Worm (Caenorhabditis elegans) whole organism, L4 larva: Measurements from ENCODE around the gene B0244.4.

ENCODE experiments used
- F37D6.2 ChIP-seq: sonication (generic microtip); optimal IDR thresholded peaks from 2 replicates; lab custom pipeline; 2016; ENCODE audit warnings: mild to moderate bottlenecking, missing genetic modification characterization, missing compliant biosample characterization
- R02D3.7 ChIP-seq: fragments of 150-350 bp; sonication (generic microtip); optimal IDR thresholded peaks from 3 replicates; lab custom pipeline; 2014; ENCODE audit warnings: missing biosample characterization, missing genetic modification characterization
- T20F7.1 ChIP-seq: fragments of 200-800 bp; sonication (Bioruptor generic); optimal IDR thresholded peaks from 2 replicates; lab custom pipeline; 2018; ENCODE audit warnings: mild to moderate bottlenecking, missing genetic modification characterization, missing compliant biosample characterization
- T26A8.4 ChIP-seq: fragments of 200-800 bp; sonication (Bioruptor generic); IDR thresholded peaks from 2 replicates; pipeline ENCODE4 v1.3.6; 2022; ENCODE audit warnings: missing genetic modification characterization, missing compliant biosample characterization
- Y48G9A.11 ChIP-seq: fragments of 200-800 bp; sonication (Bioruptor generic); IDR thresholded peaks from 2 replicates; pipeline ENCODE4 v1.3.6; 2022; ENCODE audit warnings: missing genetic modification reagents, missing genetic modification characterization, missing compliant biosample characterization
- ZK337.2 ChIP-seq: fragments of 200-800 bp; sonication (Bioruptor generic); IDR thresholded peaks from 2 replicates; pipeline ENCODE4 v1.3.6; 2022; ENCODE audit warnings: missing genetic modification reagents, missing genetic modification characterization, missing compliant biosample characterization
- ZK546.5 ChIP-seq, 2 experiments: sonication (generic microtip); optimal IDR thresholded peaks; 2 replicates each; lab custom pipeline; 2017; ENCODE audit warnings: missing biosample characterization in 2 of 2, missing genetic modification characterization in 2 of 2
- aha-1 ChIP-seq: fragments of 150-350 bp; peaks from one replicate; lab custom pipeline; 2014; ENCODE audit warnings: missing biosample characterization, missing genetic modification characterization
- arid-1 ChIP-seq: fragments of 200-800 bp; sonication (Bioruptor generic); conservative IDR thresholded peaks from 2 replicates; pipeline ENCODE4 v1.3.6; 2022; ENCODE audit warnings: missing genetic modification reagents, missing genetic modification characterization, missing compliant biosample characterization
- ceh-20 ChIP-seq: fragments of 200-800 bp; sonication (Bioruptor generic); IDR thresholded peaks from 2 replicates; pipeline ENCODE4 v1.3.6; 2022; ENCODE audit warnings: missing genetic modification reagents, missing genetic modification characterization, missing compliant biosample characterization
- ceh-28 ChIP-seq: fragments of 150-350 bp; optimal IDR thresholded peaks from 2 replicates; lab custom pipeline; 2014; ENCODE audit warnings: missing biosample characterization, missing genetic modification reagents, missing genetic modification characterization
- ceh-44 ChIP-seq: fragments of 200-800 bp; sonication (Bioruptor generic); IDR thresholded peaks from 2 replicates; pipeline ENCODE4 v1.3.6; 2022; ENCODE audit warnings: missing genetic modification reagents, missing genetic modification characterization, missing compliant biosample characterization
- ceh-82 ChIP-seq: sonication (generic microtip); optimal IDR thresholded peaks from 2 replicates; lab custom pipeline; 2017; ENCODE audit warnings: missing biosample characterization, missing genetic modification characterization
- dmd-6 ChIP-seq: fragments of 200-800 bp; sonication (Bioruptor generic); IDR thresholded peaks from 2 replicates; pipeline ENCODE4 v1.3.6; 2022; ENCODE audit warnings: missing genetic modification reagents, missing genetic modification characterization, missing compliant biosample characterization
- dmd-8 ChIP-seq: fragments of 200-800 bp; sonication (Bioruptor generic); IDR thresholded peaks from 2 replicates; pipeline ENCODE4 v1.3.6; 2022; ENCODE audit warnings: missing genetic modification characterization, missing compliant biosample characterization
- dpl-1 ChIP-seq: fragments of 150-350 bp; optimal IDR thresholded peaks from 2 replicates; lab custom pipeline; 2014; ENCODE audit warnings: missing biosample characterization, missing genetic modification reagents, missing genetic modification characterization
- egl-27 ChIP-seq: sonication (generic microtip); optimal IDR thresholded peaks from 3 replicates; lab custom pipeline; 2017; ENCODE audit warnings: missing biosample characterization, missing genetic modification reagents, missing genetic modification characterization
- egl-43 ChIP-seq: fragments of 200-800 bp; sonication (Bioruptor generic); IDR thresholded peaks from 2 replicates; pipeline ENCODE4 v1.3.6; 2022; ENCODE audit warnings: missing genetic modification reagents, missing genetic modification characterization, missing compliant biosample characterization
- fkh-10 ChIP-seq: fragments of 150-350 bp; optimal IDR thresholded peaks from 2 replicates; lab custom pipeline; 2014; ENCODE audit warnings: missing biosample characterization, missing genetic modification reagents, missing genetic modification characterization
- hif-1 ChIP-seq, 2 experiments: sonication (generic microtip); optimal IDR thresholded peaks; 2 replicates each; lab custom pipeline; 2016 to 2017; ENCODE audit warnings: missing compliant biosample characterization in 2 of 2, missing genetic modification characterization in 2 of 2, missing genetic modification reagents in 2 of 2, missing genotype in 2 of 2, mild to moderate bottlenecking in 1 of 2
- hlh-11 ChIP-seq: fragments of 200-800 bp; sonication (Bioruptor generic); optimal IDR thresholded peaks from 2 replicates; lab custom pipeline; 2018; ENCODE audit warnings: mild to moderate bottlenecking, missing genetic modification characterization, missing compliant biosample characterization
- hmg-1.1 ChIP-seq: fragments of 200-800 bp; sonication (Bioruptor generic); IDR thresholded peaks from 2 replicates; pipeline ENCODE4 v1.3.6; 2022; ENCODE audit warnings: missing genetic modification reagents, missing genetic modification characterization, missing compliant biosample characterization
- lin-1 ChIP-seq: fragments of 200-800 bp; sonication (Bioruptor generic); IDR thresholded peaks from 2 replicates; pipeline ENCODE4 v1.3.6; 2022; ENCODE audit warnings: missing genetic modification reagents, missing genetic modification characterization, missing compliant biosample characterization
- lin-29 ChIP-seq: fragments of 200-800 bp; sonication (Bioruptor generic); IDR thresholded peaks from 2 replicates; pipeline ENCODE4 v1.3.6; 2022; ENCODE audit warnings: missing genetic modification reagents, missing genetic modification characterization, missing compliant biosample characterization
- lin-38 ChIP-seq: fragments of 200-800 bp; sonication (Bioruptor generic); IDR thresholded peaks from 2 replicates; pipeline ENCODE4 v1.3.6; 2022; ENCODE audit warnings: missing genetic modification reagents, missing genetic modification characterization, missing compliant biosample characterization
- mep-1 ChIP-seq: fragments of 150-350 bp; sonication (generic microtip); optimal IDR thresholded peaks from 3 replicates; lab custom pipeline; 2014; ENCODE audit warnings: missing biosample characterization, missing genetic modification characterization
- mes-2 ChIP-seq: sonication (generic microtip); optimal IDR thresholded peaks from 2 replicates; lab custom pipeline; 2016; ENCODE audit warnings: missing genotype, mild to moderate bottlenecking, missing genetic modification characterization, missing compliant biosample characterization; ENCODE audit not compliant: poor library complexity, severe bottlenecking
- nhr-102 ChIP-seq: sonication (generic microtip); optimal IDR thresholded peaks from 2 replicates; lab custom pipeline; 2016; ENCODE audit warnings: mild to moderate bottlenecking, missing genetic modification characterization, moderate library complexity, missing compliant biosample characterization
- nhr-11 ChIP-seq: fragments of 150-350 bp; optimal IDR thresholded peaks from 2 replicates; lab custom pipeline; 2014; ENCODE audit warnings: missing biosample characterization, missing genetic modification characterization
- nhr-28 ChIP-seq: fragments of 150-350 bp; optimal IDR thresholded peaks from 2 replicates; lab custom pipeline; 2014; ENCODE audit warnings: missing biosample characterization, missing genetic modification characterization
- nhr-42 ChIP-seq: fragments of 200-800 bp; sonication (Bioruptor generic); IDR thresholded peaks from 2 replicates; pipeline ENCODE4 v1.3.6; 2022; ENCODE audit warnings: missing genetic modification characterization, missing compliant biosample characterization
- nhr-48 ChIP-seq: sonication (generic microtip); optimal IDR thresholded peaks from 2 replicates; lab custom pipeline; 2016; ENCODE audit warnings: mild to moderate bottlenecking, missing genetic modification characterization, missing compliant biosample characterization
- pqm-1 ChIP-seq: sonication (generic microtip); optimal IDR thresholded peaks from 2 replicates; lab custom pipeline; 2017; ENCODE audit warnings: missing biosample characterization, missing genetic modification characterization
- saeg-2 ChIP-seq: fragments of 200-800 bp; sonication (Bioruptor generic); IDR thresholded peaks from 2 replicates; pipeline ENCODE4 v1.3.6; 2022; ENCODE audit warnings: missing genetic modification reagents, missing genetic modification characterization, missing compliant biosample characterization
- sdz-12 ChIP-seq: fragments of 200-800 bp; sonication (Bioruptor generic); optimal IDR thresholded peaks from 2 replicates; lab custom pipeline; 2018; ENCODE audit warnings: mild to moderate bottlenecking, missing genetic modification characterization, missing compliant biosample characterization
- skn-1 ChIP-seq: fragments of 150-350 bp; optimal IDR thresholded peaks from 2 replicates; lab custom pipeline; 2014; ENCODE audit warnings: missing biosample characterization, missing genetic modification characterization
- snpc-1.2 ChIP-seq: fragments of 200-800 bp; sonication (Bioruptor generic); IDR thresholded peaks from 2 replicates; pipeline ENCODE4 v1.3.6; 2022; ENCODE audit warnings: missing genetic modification reagents, missing genetic modification characterization, missing compliant biosample characterization
- unc-130 ChIP-seq: sonication (generic microtip); optimal IDR thresholded peaks from 2 replicates; lab custom pipeline; 2016; ENCODE audit warnings: missing genetic modification reagents, missing genetic modification characterization, missing compliant biosample characterization
- unc-39 ChIP-seq: sonication (generic microtip); optimal IDR thresholded peaks from 2 replicates; lab custom pipeline; 2017; ENCODE audit warnings: missing biosample characterization, missing genetic modification characterization
- vab-7 ChIP-seq: fragments of 200-800 bp; sonication (Bioruptor generic); IDR thresholded peaks from 2 replicates; pipeline ENCODE4 v1.3.6; 2022; ENCODE audit warnings: missing genetic modification reagents, missing genetic modification characterization, missing compliant biosample characterization
- zfp-3 ChIP-seq: fragments of 200-800 bp; sonication (Bioruptor generic); conservative IDR thresholded peaks from 2 replicates; pipeline ENCODE4 v1.3.6; 2022; ENCODE audit warnings: missing genetic modification reagents, missing genetic modification characterization, missing compliant biosample characterization
- zip-11 ChIP-seq: fragments of 200-800 bp; sonication (Bioruptor generic); IDR thresholded peaks from 2 replicates; pipeline ENCODE4 v1.3.6; 2022; ENCODE audit warnings: missing genetic modification characterization, missing compliant biosample characterization
- zip-2 ChIP-seq: fragments of 150-350 bp; optimal IDR thresholded peaks from 2 replicates; lab custom pipeline; 2014; ENCODE audit warnings: missing biosample characterization, missing genetic modification characterization
- ztf-11 ChIP-seq: fragments of 150-350 bp; optimal IDR thresholded peaks from 2 replicates; lab custom pipeline; 2014; ENCODE audit warnings: missing biosample characterization, missing genetic modification characterization
- ztf-7 ChIP-seq: fragments of 150-350 bp; optimal IDR thresholded peaks from 2 replicates; lab custom pipeline; 2014; ENCODE audit warnings: missing biosample characterization, missing genetic modification characterization

B0244.4 gene

DNA sequence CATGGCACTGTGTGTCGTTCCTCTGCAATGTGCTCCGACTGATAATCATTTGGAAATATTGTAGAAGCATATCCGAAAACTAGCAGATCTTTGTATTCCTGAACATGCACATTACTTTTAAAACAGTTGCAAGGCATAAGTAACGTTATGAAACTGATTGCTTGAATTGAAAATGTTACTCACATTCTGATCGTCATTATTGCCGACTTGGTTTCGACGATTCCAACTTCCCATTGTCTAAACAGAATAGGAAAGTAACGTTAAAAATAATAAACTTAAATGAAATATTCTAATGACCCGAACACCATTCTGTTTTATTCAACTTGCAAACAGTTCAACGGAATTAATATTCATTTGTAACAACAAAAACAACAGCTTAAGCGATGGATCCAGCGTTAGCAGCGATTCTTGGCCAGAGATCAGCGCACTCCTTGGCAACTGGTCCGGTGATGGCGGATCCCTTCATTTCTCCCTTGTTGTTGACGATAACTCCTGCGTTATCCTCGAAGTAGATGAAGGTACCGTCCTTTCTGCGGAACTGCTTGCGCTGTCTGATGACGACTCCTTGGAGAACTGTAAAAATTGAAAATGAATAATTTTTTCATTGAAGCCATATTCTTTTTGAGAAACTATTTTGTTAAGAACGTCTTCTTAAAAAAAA lies 41.9 kb upstream of the B0244.4 start, which contains the start of gene swp-1 (continued):
- TF ChIP-seq lin-38 (GFP tag; lab: Robert Waterston, UW), result peak; percentile 48
- TF ChIP-seq nhr-48 (tag; lab: Kevin White, UChicago), result no peak
- no peak for TF ChIP-seq zip-11 (GFP tag; lab: Robert Waterston, UW)
- no peak for TF ChIP-seq nhr-102 (tag; lab: Kevin White, UChicago)
- 0 out of 2 replicates have a peak, but pooled peaks have one; percentile 19 for TF ChIP-seq dmd-8 (GFP tag; lab: Robert Waterston, UW)
- no peak for TF ChIP-seq egl-27 (tag; lab: Kevin White, UChicago)
- TF ChIP-seq lin-1 (GFP tag; lab: Robert Waterston, UW), result no peak
- no peak for TF ChIP-seq egl-43 (GFP tag; lab: Robert Waterston, UW)
- 0 out of 2 replicates have a peak, but pooled peaks have one; percentile 12 for TF ChIP-seq zfp-3 (GFP tag; lab: Robert Waterston, UW)
- no peak for TF ChIP-seq T26A8.4 (GFP tag; lab: Robert Waterston, UW)
- TF ChIP-seq unc-39 (tag; lab: Kevin White, UChicago), result no peak
- no peak for TF ChIP-seq mep-1 (tag; lab: Kevin White, UChicago)
- peak; percentile 48; the same call in 1 of the 2 replicates for TF ChIP-seq snpc-1.2 (GFP tag; lab: Robert Waterston, UW)
- no peak for TF ChIP-seq ceh-20 (GFP tag; lab: Robert Waterston, UW)
- no peak for TF ChIP-seq nhr-42 (GFP tag; lab: Robert Waterston, UW)
- TF ChIP-seq ceh-82 (tag; lab: Kevin White, UChicago), result no peak
- TF ChIP-seq R02D3.7 (tag; lab: Kevin White, UChicago), result peak; percentile 20
- no peak for TF ChIP-seq sdz-12 (GFP tag; lab: Kevin White, UChicago)
- no peak for TF ChIP-seq ZK337.2 (GFP tag; lab: Robert Waterston, UW)
- TF ChIP-seq aha-1 (tag; lab: Kevin White, UChicago), result peak; percentile 59
- no peak for TF ChIP-seq dmd-6 (GFP tag; lab: Robert Waterston, UW)
- peak; percentile 33; the same call in 1 of the 2 replicates for TF ChIP-seq Y48G9A.11
- TF ChIP-seq arid-1 (GFP tag; lab: Robert Waterston, UW), result peak; percentile 70
- no peak for TF ChIP-seq ztf-7 (tag; lab: Kevin White, UChicago)

DNA sequence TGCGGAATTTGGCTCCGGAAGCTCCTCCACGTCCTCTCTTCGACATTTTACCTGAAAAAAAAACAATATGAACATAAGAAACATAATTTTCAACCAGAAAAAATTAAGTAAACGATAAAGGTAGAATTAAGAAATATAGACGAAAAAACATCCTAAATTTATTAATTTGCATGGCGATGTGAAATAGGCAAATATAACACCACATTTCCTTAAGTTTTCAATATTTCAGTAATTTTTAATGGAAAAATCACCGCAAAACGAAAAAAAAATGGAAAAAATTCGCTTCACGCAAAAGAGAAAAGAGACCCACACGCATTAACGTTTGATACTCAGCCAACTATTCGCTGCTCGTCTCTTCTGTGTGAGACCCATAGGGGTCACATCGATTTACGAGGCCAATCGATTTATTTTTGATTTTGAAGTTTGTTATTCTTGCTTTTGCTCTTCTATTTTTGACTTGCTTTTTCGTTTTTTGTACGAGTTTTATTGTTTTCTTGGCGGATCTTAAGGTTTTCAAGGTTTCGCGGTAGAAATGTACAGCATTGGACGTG lies 41.1 kb upstream of the B0244.4 start, which contains the start of gene rpl-23:
Gene rpl-23 (minus strand): TSS at position 51 of the 551 bp plus-strand sequence.
- peak; percentile 73 for TF ChIP-seq ztf-7 (tag; lab: Kevin White, UChicago)
- TF ChIP-seq ceh-28 (tag; lab: Kevin White, UChicago), result peak; percentile 85
- peak; percentile 83 for TF ChIP-seq nhr-28 (tag; lab: Kevin White, UChicago)
- TF ChIP-seq hlh-11 (tag; lab: Kevin White, UChicago), result peak; percentile 77
- peak; percentile 54 for TF ChIP-seq fkh-10
- no peak for TF ChIP-seq skn-1 (tag; lab: Kevin White, UChicago)
- peak; percentile 85 for TF ChIP-seq lin-38 (GFP tag; lab: Robert Waterston, UW)
- peak in 1 of 2 experiments; percentile 77 for TF ChIP-seq hif-1 (tag; optimal IDR thresholded peaks at IDR 0.05; lab: Kevin White, UChicago)
- TF ChIP-seq nhr-48 (tag; lab: Kevin White, UChicago), result peak; percentile 13
- peak; percentile 84 for TF ChIP-seq T26A8.4 (GFP tag; lab: Robert Waterston, UW)
- peak; percentile 56 for TF ChIP-seq unc-130 (GFP tag; lab: Kevin White, UChicago)
- peak; percentile 85 for TF ChIP-seq T20F7.1
- TF ChIP-seq sdz-12 (GFP tag; lab: Kevin White, UChicago), result no peak
- TF ChIP-seq aha-1 (tag; lab: Kevin White, UChicago), result peak; percentile 97
- peak; percentile 52; the same call in 1 of the 2 replicates for TF ChIP-seq ceh-20 (GFP tag; lab: Robert Waterston, UW)
- TF ChIP-seq hmg-1.1, result peak; percentile 77
- TF ChIP-seq pqm-1 (tag; lab: Kevin White, UChicago), result peak; percentile 7
- peak; percentile 74; the same call in 1 of the 2 replicates for TF ChIP-seq arid-1 (GFP tag; lab: Robert Waterston, UW)
- TF ChIP-seq saeg-2 (GFP tag; lab: Robert Waterston, UW), result 0 out of 2 replicates have a peak, but pooled peaks have one; percentile 14
- peak; percentile 88 for TF ChIP-seq dpl-1 (GFP tag; lab: Kevin White, UChicago)
- TF ChIP-seq Y48G9A.11, result peak; percentile 35; the same call in 1 of the 2 replicates
- peak; percentile 61 for TF ChIP-seq vab-7 (GFP tag; lab: Robert Waterston, UW)
- peak; percentile 29 for TF ChIP-seq zip-2 (tag; lab: Kevin White, UChicago)
- peak in 1 of 2 experiments; percentile 58 for TF ChIP-seq ZK546.5 (tag; optimal IDR thresholded peaks at IDR 0.05; lab: Kevin White, UChicago)
- TF ChIP-seq nhr-102 (tag; lab: Kevin White, UChicago), result peak; percentile 52
- TF ChIP-seq ceh-44 (GFP tag; lab: Robert Waterston, UW), result peak; percentile 40; the same call in 1 of the 2 replicates
- peak; percentile 92 for TF ChIP-seq mes-2 (tag; lab: Kevin White, UChicago)
- TF ChIP-seq lin-29 (GFP tag; lab: Robert Waterston, UW), result no peak
- TF ChIP-seq nhr-11 (tag; lab: Kevin White, UChicago), result peak; percentile 96
- TF ChIP-seq ztf-11 (tag; lab: Kevin White, UChicago), result no peak
- TF ChIP-seq F37D6.2, result peak; percentile 59
